Worm (Caenorhabditis elegans) whole organism, young adult: ENCODE measurements around the gene T08D2.6.

ENCODE experiments used
- B0336.3 ChIP-seq: fragments of 200-800 bp; sonication (Bioruptor generic); IDR thresholded peaks from 2 replicates; pipeline ENCODE4 v1.3.6; 2022; ENCODE audit warnings: missing genetic modification characterization, missing compliant biosample characterization
- K12H6.12 ChIP-seq: fragments of 200-800 bp; sonication (Bioruptor generic); optimal IDR thresholded peaks from 2 replicates; lab custom pipeline; 2018; ENCODE audit warnings: mild to moderate bottlenecking, missing genetic modification characterization, missing compliant biosample characterization
- atf-7 ChIP-seq: sonication (generic microtip); optimal IDR thresholded peaks from 2 replicates; lab custom pipeline; 2017; ENCODE audit warnings: mild to moderate bottlenecking, missing genetic modification characterization, missing compliant biosample characterization
- ceh-91 ChIP-seq: fragments of 200-800 bp; sonication (Bioruptor generic); IDR thresholded peaks from 2 replicates; pipeline ENCODE4 v1.3.6; 2022; ENCODE audit warnings: missing genetic modification reagents, missing genetic modification characterization, missing compliant biosample characterization
- dpl-1 ChIP-seq: fragments of 150-350 bp; optimal IDR thresholded peaks from 2 replicates; lab custom pipeline; 2014; ENCODE audit warnings: missing biosample characterization, missing genetic modification reagents, missing genetic modification characterization
- lir-1 ChIP-seq: fragments of 200-800 bp; sonication (Bioruptor generic); conservative IDR thresholded peaks from 2 replicates; pipeline ENCODE4 v1.3.6; 2022; ENCODE audit warnings: missing genetic modification reagents, missing genetic modification characterization, missing compliant biosample characterization
- mcd-1 ChIP-seq: fragments of 200-800 bp; sonication (Bioruptor generic); IDR thresholded peaks from 2 replicates; pipeline ENCODE4 v1.3.6; 2022; ENCODE audit warnings: missing genetic modification reagents, missing genetic modification characterization, missing compliant biosample characterization
- nfya-2 ChIP-seq: fragments of 200-800 bp; sonication (Bioruptor generic); IDR thresholded peaks from 2 replicates; pipeline ENCODE4 v1.3.6; 2022; ENCODE audit warnings: missing genetic modification reagents, missing genetic modification characterization, missing compliant biosample characterization
- snpc-3.4 ChIP-seq: sonication (generic microtip); optimal IDR thresholded peaks from 2 replicates; lab custom pipeline; 2017; ENCODE audit warnings: missing genetic modification characterization, mild to moderate bottlenecking, missing compliant biosample characterization, antibody characterized with exemption, moderate library complexity, missing genotype, missing genetic modification reagents
- somi-1 ChIP-seq: fragments of 200-800 bp; sonication (Bioruptor generic); optimal IDR thresholded peaks from 2 replicates; lab custom pipeline; 2018; ENCODE audit warnings: mild to moderate bottlenecking, missing genetic modification characterization, missing compliant biosample characterization
- sptf-2 ChIP-seq: fragments of 200-800 bp; sonication (Bioruptor generic); optimal IDR thresholded peaks from 2 replicates; lab custom pipeline; 2018; ENCODE audit warnings: mild to moderate bottlenecking, missing genetic modification characterization, missing compliant biosample characterization
- ztf-28 ChIP-seq: fragments of 200-800 bp; sonication (Bioruptor generic); IDR thresholded peaks from 2 replicates; pipeline ENCODE4 v1.3.6; 2022; ENCODE audit warnings: missing genetic modification reagents, missing genetic modification characterization, missing compliant biosample characterization

DNA sequence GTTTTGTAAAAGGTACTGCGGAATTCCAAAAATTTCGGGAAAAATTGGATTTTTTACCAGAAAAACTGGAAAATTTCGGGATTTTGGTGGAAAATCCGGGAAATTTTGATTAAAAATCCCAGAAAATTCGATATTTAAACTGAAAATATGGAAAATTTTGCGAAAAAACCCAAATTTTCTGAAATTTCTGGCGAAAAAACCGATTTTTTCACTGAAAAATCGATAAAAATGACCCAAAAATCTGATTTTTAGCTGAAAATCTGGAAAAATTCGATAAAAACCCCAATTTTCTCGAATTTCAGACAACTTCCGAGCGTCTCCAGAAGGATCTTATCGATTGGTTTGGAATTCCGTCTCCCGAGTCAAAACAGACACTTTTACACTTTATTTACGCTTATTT, 10.6 kb upstream of the T08D2.6 start, which contains the start of gene T08D2.8:
- TF ChIP-seq mcd-1 (GFP tag; lab: Robert Waterston, UW) (no peak), somi-1 (GFP tag; lab: Kevin White, UChicago) (no peak), sptf-2 (GFP tag; lab: Kevin White, UChicago) (no peak), ztf-28 (GFP tag; lab: Robert Waterston, UW) (no peak), ceh-91 (GFP tag; lab: Robert Waterston, UW) (no peak), dpl-1 (GFP tag; lab: Kevin White, UChicago) (no peak), B0336.3 (GFP tag; lab: Robert Waterston, UW) (no peak), nfya-2 (GFP tag; lab: Robert Waterston, UW) (no peak), K12H6.12 (tag; lab: Kevin White, UChicago) (no peak), atf-7 (tag; lab: Kevin White, UChicago) (no peak), snpc-3.4 (tag; lab: Kevin White, UChicago) (no peak), lir-1 (no peak)
